Worm (Caenorhabditis elegans): ENCODE results near the gene faah-1.

DNA sequence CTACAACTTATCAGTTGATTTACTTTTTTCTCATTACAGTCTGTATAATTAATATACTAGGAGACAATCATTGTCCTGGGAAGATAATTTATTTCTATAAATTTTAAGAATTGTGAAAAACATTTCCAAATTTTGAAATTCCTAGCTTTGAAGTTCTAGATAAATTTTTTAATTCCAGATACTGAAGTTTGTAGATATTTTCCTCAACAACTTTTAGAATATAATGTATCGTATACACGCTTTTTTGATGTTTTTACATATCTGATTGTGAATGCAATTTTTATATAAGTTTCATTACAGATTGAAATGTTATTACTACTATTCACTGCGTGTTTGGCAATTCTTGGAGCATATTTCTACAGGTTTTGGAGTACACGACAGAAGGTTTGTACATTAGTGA, 7.0 kb upstream of the faah-1 start, which contains the start of gene faah-2:
- TF ChIP-seq hlh-12 (tag; optimal IDR thresholded peaks at IDR 0.05) (no peak), hlh-26 (GFP tag; conservative IDR thresholded peaks at IDR 0.05) (no peak), let-607 (tag; optimal IDR thresholded peaks at IDR 0.05) (no peak), rpc-1 (optimal IDR thresholded peaks at IDR 0.05) (no peak), rpc-1 (tag; optimal IDR thresholded peaks at IDR 0.05) (no peak), nhr-27 (tag; optimal IDR thresholded peaks at IDR 0.05) (no peak), snpc-1.3 (tag; optimal IDR thresholded peaks at IDR 0.05; ENCODE audit: insufficient read depth) (no peak), him-1 (tag; optimal IDR thresholded peaks at IDR 0.05) (no peak), Y67H2A.10 (GFP tag; conservative IDR thresholded peaks at IDR 0.05) (no peak), Y53F4B.3 (GFP tag; IDR thresholded peaks at IDR 0.05) (no peak), attf-6 (GFP tag; IDR thresholded peaks at IDR 0.05) (no peak)

Measured in whole organism, young adult.